Fruit fly (Drosophila melanogaster) whole organism, prepupa: ENCODE measurements around the gene CG34461.
A peak's percentile ranks its signal among the peaks of the same experiment; 100 is the strongest.

ENCODE experiments used
- Blimp-1 ChIP-seq: fragments of 200-800 bp; sonication (Bioruptor generic); optimal IDR thresholded peaks from 3 replicates; lab custom pipeline; 2017; ENCODE audit warnings: missing biosample characterization, missing genetic modification characterization, mild to moderate bottlenecking, moderate library complexity, missing genetic modification reagents
- CG10631 ChIP-seq: fragments of 200-800 bp; sonication (Bioruptor generic); optimal IDR thresholded peaks from 2 replicates; lab custom pipeline; 2016; ENCODE audit warnings: missing biosample characterization, missing genetic modification characterization
- CG10669 ChIP-seq: fragments of 200-800 bp; sonication (Bioruptor generic); optimal IDR thresholded peaks from 3 replicates; lab custom pipeline; 2018; ENCODE audit warnings: missing biosample characterization, mild to moderate bottlenecking, missing genetic modification characterization, moderate library complexity
- CG11294 ChIP-seq: fragments of 200-800 bp; sonication (Bioruptor generic); IDR thresholded peaks from 2 replicates; pipeline ENCODE4 v1.3.6; 2022; ENCODE audit warnings: missing biosample characterization, missing genetic modification characterization
- CG11762 ChIP-seq: fragments of 200-800 bp; sonication (Bioruptor generic); optimal IDR thresholded peaks from 3 replicates; lab custom pipeline; 2016; ENCODE audit warnings: missing biosample characterization, missing genetic modification characterization; ENCODE audit not compliant: insufficient read depth
- CG11902 ChIP-seq: fragments of 200-800 bp; sonication (Bioruptor generic); optimal IDR thresholded peaks from 3 replicates; lab custom pipeline; 2016; ENCODE audit warnings: missing biosample characterization, missing genetic modification characterization
- CG15336 ChIP-seq: fragments of 200-800 bp; sonication (Bioruptor generic); IDR thresholded peaks from 2 replicates; pipeline ENCODE4 v1.3.6; 2022; ENCODE audit warnings: missing biosample characterization, missing genetic modification characterization
- CG1621 ChIP-seq: fragments of 200-800 bp; sonication (Bioruptor generic); optimal IDR thresholded peaks from 3 replicates; lab custom pipeline; 2018; ENCODE audit warnings: missing biosample characterization, mild to moderate bottlenecking, missing genetic modification characterization
- CG16779 ChIP-seq: fragments of 200-800 bp; sonication (Bioruptor generic); optimal IDR thresholded peaks from 3 replicates; lab custom pipeline; 2017; ENCODE audit warnings: missing biosample characterization, mild to moderate bottlenecking, missing genetic modification characterization
- CG3032 ChIP-seq: fragments of 200-800 bp; optimal IDR thresholded peaks from 2 replicates; lab custom pipeline; 2019; ENCODE audit warnings: missing biosample characterization, mild to moderate bottlenecking, missing genetic modification characterization, moderate library complexity
- CG31627 ChIP-seq: fragments of 200-800 bp; sonication (Bioruptor generic); optimal IDR thresholded peaks from 3 replicates; lab custom pipeline; 2016; ENCODE audit warnings: missing biosample characterization, missing genetic modification characterization
- CG34406 ChIP-seq: fragments of 200-800 bp; sonication (Bioruptor generic); optimal IDR thresholded peaks from 3 replicates; lab custom pipeline; 2016; ENCODE audit warnings: missing biosample characterization, missing genetic modification characterization
- CG3919 ChIP-seq: fragments of 200-800 bp; sonication (Bioruptor generic); optimal IDR thresholded peaks from 3 replicates; lab custom pipeline; 2016; ENCODE audit warnings: missing biosample characterization, missing genetic modification characterization
- CG6163 ChIP-seq: fragments of 200-800 bp; sonication (Bioruptor generic); IDR thresholded peaks from 3 replicates; pipeline ENCODE4 v1.3.6; 2022; ENCODE audit warnings: missing biosample characterization, missing genetic modification characterization
- CG6276 ChIP-seq: fragments of 200-800 bp; sonication (Bioruptor generic); optimal IDR thresholded peaks from 2 replicates; lab custom pipeline; 2017; ENCODE audit warnings: missing biosample characterization, mild to moderate bottlenecking, missing genetic modification characterization
- CG6792 ChIP-seq: fragments of 200-800 bp; sonication (Bioruptor generic); optimal IDR thresholded peaks from 3 replicates; lab custom pipeline; 2016; ENCODE audit warnings: missing biosample characterization, missing genetic modification characterization
- CG6808 ChIP-seq: fragments of 200-800 bp; sonication (Bioruptor generic); optimal IDR thresholded peaks from 3 replicates; lab custom pipeline; 2017; ENCODE audit warnings: missing biosample characterization, missing genetic modification characterization, mild to moderate bottlenecking, moderate library complexity, missing genetic modification reagents
- CG6854 ChIP-seq: fragments of 200-800 bp; sonication (Bioruptor generic); optimal IDR thresholded peaks from 2 replicates; lab custom pipeline; 2017; ENCODE audit warnings: missing biosample characterization, mild to moderate bottlenecking, missing genetic modification characterization
- CG7368 ChIP-seq: fragments of 200-800 bp; sonication (Bioruptor generic); optimal IDR thresholded peaks from 3 replicates; lab custom pipeline; 2016; ENCODE audit warnings: missing biosample characterization, missing genetic modification characterization
- CG8119 ChIP-seq: fragments of 200-800 bp; sonication (Bioruptor generic); IDR thresholded peaks from 3 replicates; pipeline ENCODE4 v1.3.6; 2022; ENCODE audit warnings: missing biosample characterization, missing genetic modification characterization
- CG8632 ChIP-seq: fragments of 200-800 bp; sonication (Bioruptor generic); optimal IDR thresholded peaks from 3 replicates; lab custom pipeline; 2016; ENCODE audit warnings: missing biosample characterization, missing genetic modification characterization
- Eip75B ChIP-seq: fragments of 200-800 bp; sonication (Bioruptor generic); optimal IDR thresholded peaks from 3 replicates; lab custom pipeline; 2016; ENCODE audit warnings: missing biosample characterization, missing genetic modification characterization
- Eip78C ChIP-seq: fragments of 200-800 bp; sonication (Bioruptor generic); peaks from one replicate; lab custom pipeline; 2016; ENCODE audit warnings: missing biosample characterization, missing genetic modification characterization
- Eip93F ChIP-seq: fragments of 200-800 bp; sonication (Bioruptor generic); optimal IDR thresholded peaks from 2 replicates; lab custom pipeline; 2016; ENCODE audit warnings: missing biosample characterization, mild to moderate bottlenecking, missing genetic modification characterization
- Ets21C ChIP-seq: fragments of 200-800 bp; sonication (Bioruptor generic); optimal IDR thresholded peaks from 3 replicates; lab custom pipeline; 2016; ENCODE audit warnings: missing biosample characterization, missing genetic modification characterization
- Ets96B ChIP-seq: fragments of 200-800 bp; optimal IDR thresholded peaks from 2 replicates; lab custom pipeline; 2019; ENCODE audit warnings: missing biosample characterization, mild to moderate bottlenecking, missing genetic modification characterization, moderate library complexity
- Hr39 ChIP-seq: fragments of 200-800 bp; sonication (Bioruptor generic); optimal IDR thresholded peaks from 2 replicates; lab custom pipeline; 2016; ENCODE audit warnings: missing biosample characterization, missing genetic modification characterization
- Hr4 ChIP-seq: fragments of 200-800 bp; sonication (Bioruptor generic); optimal IDR thresholded peaks from 3 replicates; lab custom pipeline; 2016; ENCODE audit warnings: missing biosample characterization, missing genetic modification characterization
- Lpt ChIP-seq: fragments of 200-800 bp; sonication (Bioruptor generic); optimal IDR thresholded peaks from 3 replicates; lab custom pipeline; 2016; ENCODE audit warnings: missing biosample characterization, missing genetic modification characterization
- Met ChIP-seq: fragments of 200-800 bp; sonication (Bioruptor generic); optimal IDR thresholded peaks from 3 replicates; lab custom pipeline; 2016; ENCODE audit warnings: missing biosample characterization, missing genetic modification characterization
- OdsH ChIP-seq: fragments of 200-800 bp; sonication (Bioruptor generic); optimal IDR thresholded peaks from 3 replicates; lab custom pipeline; 2016; ENCODE audit warnings: missing biosample characterization, missing genetic modification characterization
- Sox102F ChIP-seq: fragments of 200-800 bp; sonication (Bioruptor generic); optimal IDR thresholded peaks from 2 replicates; lab custom pipeline; 2016; ENCODE audit warnings: missing biosample characterization, mild to moderate bottlenecking, missing genetic modification characterization
- Sox14 ChIP-seq: fragments of 200-800 bp; sonication (Bioruptor generic); optimal IDR thresholded peaks from 3 replicates; lab custom pipeline; 2016; ENCODE audit warnings: missing biosample characterization, missing genetic modification characterization
- Sox15 ChIP-seq: fragments of 200-800 bp; sonication (Bioruptor generic); optimal IDR thresholded peaks from 3 replicates; lab custom pipeline; 2016; ENCODE audit warnings: missing biosample characterization, missing genetic modification characterization
- acj6 ChIP-seq: fragments of 200-800 bp; sonication (Bioruptor generic); optimal IDR thresholded peaks from 3 replicates; lab custom pipeline; 2016; ENCODE audit warnings: missing biosample characterization, missing genetic modification characterization
- cyc ChIP-seq: fragments of 200-800 bp; sonication (Bioruptor generic); optimal IDR thresholded peaks from 3 replicates; lab custom pipeline; 2016; ENCODE audit warnings: missing biosample characterization, missing genetic modification characterization
- dac ChIP-seq: fragments of 200-800 bp; sonication (Bioruptor generic); optimal IDR thresholded peaks from 2 replicates; lab custom pipeline; 2017; ENCODE audit warnings: missing biosample characterization, mild to moderate bottlenecking, missing genetic modification characterization
- dsx ChIP-seq: fragments of 200-800 bp; optimal IDR thresholded peaks from 3 replicates; lab custom pipeline; 2019; ENCODE audit warnings: missing biosample characterization, mild to moderate bottlenecking, missing genetic modification characterization, moderate library complexity; ENCODE audit not compliant: poor library complexity, severe bottlenecking
- eg ChIP-seq: fragments of 200-800 bp; sonication (Bioruptor generic); IDR thresholded peaks from 3 replicates; pipeline ENCODE4 v1.3.6; 2022; ENCODE audit warnings: missing biosample characterization, missing genetic modification characterization
- esn ChIP-seq: fragments of 200-800 bp; sonication (Bioruptor generic); optimal IDR thresholded peaks from 2 replicates; lab custom pipeline; 2016; ENCODE audit warnings: missing biosample characterization, mild to moderate bottlenecking, missing genetic modification characterization, moderate library complexity
- fd85E ChIP-seq: fragments of 200-800 bp; sonication (Bioruptor generic); optimal IDR thresholded peaks from 3 replicates; lab custom pipeline; 2016; ENCODE audit warnings: missing biosample characterization, missing genetic modification characterization
- fkh ChIP-seq: fragments of 200-800 bp; sonication (Bioruptor generic); optimal IDR thresholded peaks from 3 replicates; lab custom pipeline; 2017; ENCODE audit warnings: missing biosample characterization, mild to moderate bottlenecking, missing genetic modification characterization, moderate library complexity
- lz ChIP-seq: fragments of 200-800 bp; sonication (Bioruptor generic); optimal IDR thresholded peaks from 3 replicates; lab custom pipeline; 2016; ENCODE audit warnings: missing biosample characterization, missing genetic modification characterization
- salr ChIP-seq, 2 experiments: fragments of 200-800 bp; sonication (Bioruptor generic); optimal IDR thresholded peaks; 3 replicates each; lab custom pipeline; 2016 to 2018; ENCODE audit warnings: missing biosample characterization in 2 of 2, missing genetic modification characterization in 2 of 2, mild to moderate bottlenecking in 1 of 2
- spab ChIP-seq: fragments of 200-800 bp; sonication (Bioruptor generic); optimal IDR thresholded peaks from 2 replicates; lab custom pipeline; 2017; ENCODE audit warnings: missing biosample characterization, mild to moderate bottlenecking, missing genetic modification characterization, missing genetic modification reagents
- ss ChIP-seq, 2 experiments: fragments of 200-800 bp; sonication (Bioruptor generic); optimal IDR thresholded peaks; 2 replicates in 1 of 2; 3 replicates in 1 of 2; lab custom pipeline; 2017 to 2018; ENCODE audit warnings: mild to moderate bottlenecking in 2 of 2, missing biosample characterization in 2 of 2, missing genetic modification characterization in 2 of 2, moderate library complexity in 1 of 2
- svp ChIP-seq: fragments of 200-800 bp; sonication (Bioruptor generic); peaks from one replicate; lab custom pipeline; 2016; ENCODE audit warnings: missing biosample characterization, missing genetic modification characterization
- topi ChIP-seq: fragments of 200-800 bp; sonication (Bioruptor generic); optimal IDR thresholded peaks from 3 replicates; lab custom pipeline; 2016; ENCODE audit warnings: missing biosample characterization, missing genetic modification characterization

The CG34461 gene

dm6 chr3L:8325559-8325958 lies at the start of gene CG34461:
Gene CG34461, plus strand, starts transcription at chr3L:8325859.
- TF ChIP-seq Ets21C (no peak), eg (GFP tag; lab: Robert Waterston, UW) (no peak), dac (GFP tag; lab: Kevin White, UChicago) (no peak), Ets96B (tag; lab: Kevin White, UChicago) (no peak), Eip93F (GFP tag; lab: Kevin White, UChicago) (no peak), CG6163 (no peak), Sox15 (no peak), acj6 (GFP tag; lab: Kevin White, UChicago) (no peak), Hr39 (GFP tag; lab: Kevin White, UChicago) (no peak), svp (GFP tag; lab: Kevin White, UChicago) (no peak), Eip78C (GFP tag; lab: Kevin White, UChicago) (no peak), CG31627 (GFP tag; lab: Kevin White, UChicago) (no peak), CG34406 (no peak), CG10631 (GFP tag; lab: Kevin White, UChicago) (no peak)
- TF ChIP-seq, all 60 proteins: peak for 0

dm6 chr3L:8284651-8285050 lies 41.0 kb upstream of the CG34461 start:
- TF ChIP-seq CG6163 (no peak), topi (GFP tag; lab: Kevin White, UChicago) (peak; percentile 48), CG11294 (GFP tag; lab: Robert Waterston, UW) (no peak; the same call in 1 of the 2 replicates), CG31627 (GFP tag; lab: Kevin White, UChicago) (peak; percentile 45), Eip75B (GFP tag; lab: Kevin White, UChicago) (peak; percentile 19), CG8632 (GFP tag; lab: Kevin White, UChicago) (no peak), CG3032 (peak; percentile 31), CG7368 (GFP tag; lab: Kevin White, UChicago) (no peak), Ets96B (tag; lab: Kevin White, UChicago) (peak; percentile 45), Hr4 (GFP tag; lab: Kevin White, UChicago) (peak; percentile 23), Ets21C (peak; percentile 9), Sox15 (peak; percentile 24), OdsH (GFP tag; lab: Kevin White, UChicago) (peak; percentile 40), CG10669 (GFP tag; lab: Kevin White, UChicago) (peak; percentile 41), spab (GFP tag; lab: Kevin White, UChicago) (peak; percentile 39), Sox102F (GFP tag; lab: Kevin White, UChicago) (peak; percentile 14), Eip78C (GFP tag; lab: Kevin White, UChicago) (no peak), Lpt (no peak), dsx (GFP tag; lab: Kevin White, UChicago) (no peak), CG6792 (GFP tag; lab: Kevin White, UChicago) (peak; percentile 15), cyc (GFP tag; lab: Kevin White, UChicago) (peak; percentile 34), Blimp-1 (GFP tag; lab: Kevin White, UChicago) (no peak), CG16779 (tag; lab: Kevin White, UChicago) (no peak), CG6854 (GFP tag; lab: Kevin White, UChicago) (no peak), Met (GFP tag; lab: Kevin White, UChicago) (peak; percentile 42), CG15336 (GFP tag; lab: Robert Waterston, UW) (peak; percentile 37; the same call in 1 of the 2 replicates), CG6808 (GFP tag; lab: Kevin White, UChicago) (peak; percentile 29), Eip93F (GFP tag; lab: Kevin White, UChicago) (no peak), CG11902 (peak; percentile 11), esn (GFP tag; lab: Kevin White, UChicago) (peak; percentile 43), fkh (GFP tag; lab: Kevin White, UChicago) (no peak), ss (GFP tag; optimal IDR thresholded peaks at IDR 0.05; lab: Kevin White, UChicago) (peak in 1 of 2 experiments; percentile 22), lz (GFP tag; lab: Kevin White, UChicago) (peak; percentile 33), fd85E (no peak), CG11762 (no peak), Sox14 (GFP tag; lab: Kevin White, UChicago) (peak; percentile 36), CG8119 (GFP tag; lab: Robert Waterston, UW) (no peak; the same call in 2 of the 3 replicates), CG3919 (peak; percentile 40), acj6 (GFP tag; lab: Kevin White, UChicago) (peak; percentile 34), CG1621 (peak; percentile 1), CG34406 (peak; percentile 10), salr (GFP tag; optimal IDR thresholded peaks at IDR 0.05; lab: Kevin White, UChicago) (peak in 1 of 2 experiments; percentile 10), eg (GFP tag; lab: Robert Waterston, UW) (0 out of 3 replicates have a peak, but pooled peaks have one; percentile 25), svp (GFP tag; lab: Kevin White, UChicago) (peak; percentile 64), dac (GFP tag; lab: Kevin White, UChicago) (no peak), CG6276 (GFP tag; lab: Kevin White, UChicago) (no peak)
